Worm (Caenorhabditis elegans): ENCODE results near the gene F15H10.7.

ce11 chrV:10395173-10395766 lies 10.9 kb downstream of the F15H10.7 start, which contains the start of the genes col-151 and ugt-1:
- TF ChIP-seq C34F6.9 (tag; optimal IDR thresholded peaks at IDR 0.05): no peak
- no peak for TF ChIP-seq unc-62 (GFP tag; optimal IDR thresholded peaks at IDR 0.05)
- TF ChIP-seq lin-39 (tag; optimal IDR thresholded peaks at IDR 0.05): no peak
- no peak for TF ChIP-seq R02D3.7 (tag; optimal IDR thresholded peaks at IDR 0.05)
- no peak for TF ChIP-seq skn-1 (tag; optimal IDR thresholded peaks at IDR 0.05)
- TF ChIP-seq ztf-4 (tag; optimal IDR thresholded peaks at IDR 0.05): no peak
- no peak for TF ChIP-seq lsy-2 (tag; optimal IDR thresholded peaks at IDR 0.05)
- no peak for TF ChIP-seq F13H6.1 (tag; optimal IDR thresholded peaks at IDR 0.05)
- no peak for TF ChIP-seq ZK546.5 (tag; optimal IDR thresholded peaks at IDR 0.05)
- no peak for TF ChIP-seq nhr-23 (tag; optimal IDR thresholded peaks at IDR 0.05)
- peak; percentile 25 for TF ChIP-seq fos-1 (tag; optimal IDR thresholded peaks at IDR 0.05)
